Worm (Caenorhabditis elegans): ENCODE measurements around the gene B0524.5.

DNA sequence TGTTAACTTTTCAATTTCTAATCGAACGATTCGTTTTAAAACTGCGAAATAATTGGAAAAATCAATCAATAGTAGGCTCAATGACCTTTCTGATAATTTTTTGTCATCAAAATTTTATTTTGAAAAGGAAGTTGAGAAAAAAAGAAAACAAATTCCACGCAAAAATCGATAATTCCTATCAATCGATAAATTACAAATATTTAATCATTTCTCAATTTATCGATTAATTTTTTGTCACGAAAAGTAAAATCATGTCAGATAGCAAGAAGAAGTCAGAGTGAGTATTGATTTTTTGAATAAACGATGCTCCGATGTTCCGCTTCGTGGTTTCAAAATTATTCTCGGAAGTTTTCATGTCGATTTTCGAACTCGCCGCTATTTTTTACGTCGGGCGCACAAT is at the start of gene B0524.5, which contains the start of gene B0524.2:
- TF ChIP-seq nfya-1 (tag; optimal IDR thresholded peaks at IDR 0.05) (no peak), pax-1 (tag; optimal IDR thresholded peaks at IDR 0.05) (no peak), pag-3 (tag; optimal IDR thresholded peaks at IDR 0.05; ENCODE audit: borderline replicate concordance) (no peak), tbx-2 (tag; optimal IDR thresholded peaks at IDR 0.05) (no peak), sox-4 (tag; optimal IDR thresholded peaks at IDR 0.05) (no peak), hlh-6 (tag; optimal IDR thresholded peaks at IDR 0.05) (no peak), ceh-45 (GFP tag; IDR thresholded peaks at IDR 0.05) (no peak), elt-2 (tag; optimal IDR thresholded peaks at IDR 0.05) (no peak), ets-4 (tag; optimal IDR thresholded peaks at IDR 0.05) (no peak), ceh-48 (tag; optimal IDR thresholded peaks at IDR 0.05) (no peak), lin-11 (tag; optimal IDR thresholded peaks at IDR 0.05) (no peak), madf-2 (tag; optimal IDR thresholded peaks at IDR 0.05) (no peak), ama-1 (optimal IDR thresholded peaks at IDR 0.05) (no peak), K02D7.2 (tag; optimal IDR thresholded peaks at IDR 0.05) (no peak)

Data from whole organism, late embryonic.